Fruit fly (Drosophila melanogaster): ENCODE results near the gene grk.

- TF ChIP-seq wdn (GFP tag; IDR thresholded peaks at IDR 0.05) (no peak), crc (GFP tag; optimal IDR thresholded peaks at IDR 0.05) (no peak), jing (GFP tag; optimal IDR thresholded peaks at IDR 0.05) (no peak), ara (GFP tag; IDR thresholded peaks at IDR 0.05) (no peak)
These were observed 47.5 kb downstream of the grk start for dm6 chr2L:8385849-8386248.

Measured in whole organism, embryonic.